Worm (Caenorhabditis elegans) whole organism, L3 larva: ENCODE results near the gene ZK666.2.

Experiments used
- R02D3.7 ChIP-seq: fragments of 150-350 bp; optimal IDR thresholded peaks from 2 replicates; lab custom pipeline; 2014; ENCODE audit warnings: missing biosample characterization, missing genetic modification characterization
- ZK546.5 ChIP-seq: sonication (generic microtip); optimal IDR thresholded peaks from 2 replicates; lab custom pipeline; 2017; ENCODE audit warnings: missing biosample characterization, missing genetic modification characterization
- aly-2 ChIP-seq: fragments of 150-350 bp; optimal IDR thresholded peaks from 2 replicates; lab custom pipeline; 2014; ENCODE audit warnings: missing biosample characterization, missing genetic modification characterization
- ceh-82 ChIP-seq: fragments of 150-350 bp; optimal IDR thresholded peaks from 2 replicates; lab custom pipeline; 2014; ENCODE audit warnings: missing biosample characterization, missing genetic modification characterization
- egl-27 ChIP-seq: sonication (generic microtip); optimal IDR thresholded peaks from 4 replicates; lab custom pipeline; 2017; ENCODE audit warnings: missing biosample characterization, missing genetic modification reagents, missing genetic modification characterization
- elt-1 ChIP-seq: fragments of 150-350 bp; optimal IDR thresholded peaks from 2 replicates; lab custom pipeline; 2014; ENCODE audit warnings: missing biosample characterization, missing genetic modification characterization
- mdl-1 ChIP-seq: fragments of 150-350 bp; optimal IDR thresholded peaks from 2 replicates; lab custom pipeline; 2014; ENCODE audit warnings: missing biosample characterization, missing genetic modification characterization
- nhr-76 ChIP-seq: fragments of 150-350 bp; sonication (generic microtip); optimal IDR thresholded peaks from 5 replicates; lab custom pipeline; 2014; ENCODE audit warnings: missing biosample characterization, missing genetic modification characterization
- pqm-1 ChIP-seq: fragments of 150-350 bp; optimal IDR thresholded peaks from 2 replicates; lab custom pipeline; 2017; ENCODE audit warnings: missing biosample characterization, missing genetic modification characterization, inconsistent platforms
- tbx-2 ChIP-seq: sonication (generic microtip); optimal IDR thresholded peaks from 2 replicates; lab custom pipeline; 2016; ENCODE audit warnings: mild to moderate bottlenecking, missing genetic modification characterization, missing compliant biosample characterization
- unc-62 ChIP-seq: fragments of 150-350 bp; sonication (generic microtip); optimal IDR thresholded peaks from 4 replicates; lab custom pipeline; 2014; ENCODE audit warnings: missing biosample characterization, missing genetic modification reagents, missing genetic modification characterization

DNA sequence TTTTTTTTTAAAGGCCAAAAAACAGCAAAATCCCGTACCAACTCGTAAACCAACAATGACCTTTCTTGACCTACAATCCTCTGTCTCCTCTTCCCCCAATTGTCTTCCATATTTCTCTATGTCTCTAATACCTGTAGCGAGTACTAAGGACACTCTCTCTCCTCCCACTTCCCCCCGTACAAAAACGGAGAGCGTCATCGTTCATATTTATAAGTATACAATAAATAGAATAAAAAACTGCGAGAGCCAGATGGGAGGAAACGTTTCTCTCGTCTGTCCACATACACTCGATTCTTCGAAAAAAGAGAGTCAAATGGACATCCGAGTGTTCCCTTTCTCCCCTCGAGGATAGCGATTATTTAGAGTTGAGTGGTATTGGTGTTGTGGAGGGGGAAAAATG is 33.0 kb upstream of the ZK666.2 start:
- no peak for TF ChIP-seq ceh-82 (tag; lab: Kevin White, UChicago)
- no peak for TF ChIP-seq aly-2 (tag; lab: Kevin White, UChicago)
- TF ChIP-seq pqm-1 (tag; lab: Kevin White, UChicago), result no peak
- no peak for TF ChIP-seq elt-1 (tag; lab: Kevin White, UChicago)
- no peak for TF ChIP-seq unc-62 (GFP tag; lab: Kevin White, UChicago)
- no peak for TF ChIP-seq egl-27 (tag; lab: Kevin White, UChicago)
- TF ChIP-seq nhr-76 (tag; lab: Kevin White, UChicago), result no peak
- TF ChIP-seq mdl-1 (tag; lab: Kevin White, UChicago), result no peak
- TF ChIP-seq tbx-2 (tag; lab: Kevin White, UChicago), result no peak
- TF ChIP-seq R02D3.7 (tag; lab: Kevin White, UChicago), result no peak
- TF ChIP-seq ZK546.5, result no peak
